Fruit fly (Drosophila melanogaster) whole organism, embryonic: ENCODE measurements around the gene CkIIbeta.

Source experiments
- B-H1 ChIP-seq: fragments of 200-800 bp; sonication (Bioruptor generic); IDR thresholded peaks from 3 replicates; pipeline ENCODE4 v1.3.6; 2022; ENCODE audit warnings: missing biosample characterization, missing genetic modification characterization
- CG10267 ChIP-seq: fragments of 200-800 bp; sonication (Bioruptor generic); optimal IDR thresholded peaks from 2 replicates; lab custom pipeline; 2018; ENCODE audit warnings: missing biosample characterization, mild to moderate bottlenecking, missing genetic modification characterization, moderate library complexity
- CG10366 ChIP-seq: fragments of 200-800 bp; sonication (Bioruptor generic); IDR thresholded peaks from 2 replicates; pipeline ENCODE4 v1.3.6; 2022; ENCODE audit warnings: missing biosample characterization, missing genetic modification characterization
- CG11560 ChIP-seq: fragments of 200-800 bp; sonication (Bioruptor generic); IDR thresholded peaks from 3 replicates; pipeline ENCODE4 v1.3.6; 2022; ENCODE audit warnings: missing biosample characterization, missing genetic modification characterization
- CG12391 ChIP-seq: fragments of 200-800 bp; sonication (Bioruptor generic); optimal IDR thresholded peaks from 3 replicates; lab custom pipeline; 2018; ENCODE audit warnings: missing biosample characterization, mild to moderate bottlenecking, missing genetic modification characterization, moderate library complexity
- CG12744 ChIP-seq: fragments of 200-800 bp; sonication (Bioruptor generic); optimal IDR thresholded peaks from 2 replicates; lab custom pipeline; 2016; ENCODE audit warnings: missing biosample characterization, missing genetic modification characterization
- CG12942 ChIP-seq: fragments of 200-800 bp; sonication (Bioruptor generic); optimal IDR thresholded peaks from 3 replicates; lab custom pipeline; 2016; ENCODE audit warnings: missing biosample characterization, missing genetic modification characterization
- CG13624 ChIP-seq: fragments of 200-800 bp; sonication (Bioruptor generic); optimal IDR thresholded peaks from 2 replicates; lab custom pipeline; 2016; ENCODE audit warnings: missing biosample characterization, missing genetic modification characterization
- CG14710 ChIP-seq: fragments of 200-800 bp; sonication (Bioruptor generic); optimal IDR thresholded peaks from 3 replicates; lab custom pipeline; 2019; ENCODE audit warnings: missing biosample characterization, mild to moderate bottlenecking, missing genetic modification characterization, moderate library complexity
- CG1529 ChIP-seq: fragments of 200-800 bp; sonication (Bioruptor generic); optimal IDR thresholded peaks from 3 replicates; lab custom pipeline; 2018; ENCODE audit warnings: missing biosample characterization, missing genetic modification characterization
- CG15479 ChIP-seq: fragments of 200-800 bp; sonication (Bioruptor generic); optimal IDR thresholded peaks from 3 replicates; lab custom pipeline; 2019; ENCODE audit warnings: missing biosample characterization, mild to moderate bottlenecking, missing genetic modification characterization, moderate library complexity
- CG1647 ChIP-seq: fragments of 200-800 bp; sonication (Bioruptor generic); optimal IDR thresholded peaks from 3 replicates; lab custom pipeline; 2016; ENCODE audit warnings: missing biosample characterization, missing genetic modification characterization
- CG17359 ChIP-seq: fragments of 200-800 bp; sonication (Bioruptor generic); optimal IDR thresholded peaks from 3 replicates; lab custom pipeline; 2018; ENCODE audit warnings: missing biosample characterization, mild to moderate bottlenecking, missing genetic modification characterization, moderate library complexity
- CG1792 ChIP-seq: fragments of 200-800 bp; sonication (Bioruptor generic); optimal IDR thresholded peaks from 2 replicates; lab custom pipeline; 2016; ENCODE audit warnings: missing biosample characterization, missing genetic modification characterization
- CG31441 ChIP-seq: fragments of 200-800 bp; sonication (Bioruptor generic); IDR thresholded peaks from 2 replicates; pipeline ENCODE4 v1.3.6; 2022; ENCODE audit warnings: missing biosample characterization, missing genetic modification characterization
- CG3847 ChIP-seq: fragments of 200-800 bp; sonication (Bioruptor generic); IDR thresholded peaks from 2 replicates; pipeline ENCODE4 v1.3.6; 2022; ENCODE audit warnings: missing biosample characterization, missing genetic modification characterization
- CG4854 ChIP-seq: fragments of 200-800 bp; sonication (Bioruptor generic); optimal IDR thresholded peaks from 2 replicates; lab custom pipeline; 2016; ENCODE audit warnings: missing biosample characterization, missing genetic modification characterization, inconsistent platforms
- CG6654 ChIP-seq: fragments of 200-800 bp; sonication (Bioruptor generic); optimal IDR thresholded peaks from 2 replicates; lab custom pipeline; 2017; ENCODE audit warnings: missing biosample characterization, mild to moderate bottlenecking, missing genetic modification characterization
- CG6683 ChIP-seq: fragments of 200-800 bp; sonication (Bioruptor generic); optimal IDR thresholded peaks from 2 replicates; lab custom pipeline; 2017; ENCODE audit warnings: missing biosample characterization, mild to moderate bottlenecking, missing genetic modification characterization, missing genetic modification reagents
- CG6791 ChIP-seq: fragments of 200-800 bp; sonication (Bioruptor generic); IDR thresholded peaks from 3 replicates; pipeline ENCODE4 v1.3.6; 2022; ENCODE audit warnings: missing biosample characterization, missing genetic modification characterization; ENCODE audit not compliant: partially characterized antibody
- CG6854 ChIP-seq: fragments of 200-800 bp; sonication (Bioruptor generic); optimal IDR thresholded peaks from 3 replicates; lab custom pipeline; 2017; ENCODE audit warnings: missing biosample characterization, mild to moderate bottlenecking, missing genetic modification characterization
- CG9727 ChIP-seq: fragments of 200-800 bp; sonication (Bioruptor generic); optimal IDR thresholded peaks from 3 replicates; lab custom pipeline; 2017; ENCODE audit warnings: missing biosample characterization, mild to moderate bottlenecking, missing genetic modification characterization
- CTCF ChIP-seq: fragments of 200-800 bp; sonication (Bioruptor generic); optimal IDR thresholded peaks from 2 replicates; lab custom pipeline; 2017; ENCODE audit warnings: missing biosample characterization, mild to moderate bottlenecking, missing genetic modification characterization, moderate library complexity
- CkIIα-i1 ChIP-seq: fragments of 200-800 bp; sonication (Bioruptor generic); IDR thresholded peaks from 2 replicates; pipeline ENCODE4 v1.3.6; 2022; ENCODE audit warnings: missing biosample characterization, missing genetic modification characterization
- Dfd ChIP-seq, 2 experiments: fragments of >200 bp; optimal IDR thresholded peaks; 2 replicates each; lab custom pipeline; 2017; ENCODE audit warnings: missing biosample characterization in 2 of 2, missing genetic modification characterization in 2 of 2
- Dll ChIP-seq: fragments of 200-800 bp; sonication (Bioruptor generic); IDR thresholded peaks from 4 replicates; pipeline ENCODE4 v1.3.6; 2022; ENCODE audit warnings: missing biosample characterization, missing genetic modification characterization; ENCODE audit not compliant: partially characterized antibody
- Elba2 ChIP-seq: fragments of 200-800 bp; sonication (Bioruptor generic); optimal IDR thresholded peaks from 3 replicates; lab custom pipeline; 2016; ENCODE audit warnings: missing biosample characterization, missing genetic modification characterization
- H15 ChIP-seq: fragments of 200-800 bp; sonication (Bioruptor generic); IDR thresholded peaks from 3 replicates; pipeline ENCODE4 v1.3.6; 2022; ENCODE audit warnings: missing biosample characterization, missing genetic modification characterization
- Hmx ChIP-seq: fragments of 200-800 bp; sonication (Bioruptor generic); optimal IDR thresholded peaks from 2 replicates; lab custom pipeline; 2016; ENCODE audit warnings: missing biosample characterization, missing genetic modification characterization
- Hr39 ChIP-seq: fragments of >200 bp; optimal IDR thresholded peaks from 2 replicates; lab custom pipeline; 2017
- MBD-R2 ChIP-seq: fragments of 200-800 bp; sonication (Bioruptor generic); IDR thresholded peaks from 2 replicates; pipeline ENCODE4 v1.3.6; 2022; ENCODE audit warnings: missing biosample characterization, missing genetic modification characterization
- Med ChIP-seq: fragments of 200-800 bp; sonication (Bioruptor generic); peaks from one replicate; lab custom pipeline; 2016; ENCODE audit warnings: missing biosample characterization, missing genetic modification characterization, mild to moderate bottlenecking, inconsistent platforms, moderate library complexity
- NFAT ChIP-seq: fragments of 200-800 bp; sonication (Bioruptor generic); IDR thresholded peaks from 2 replicates; pipeline ENCODE4 v1.3.6; 2022; ENCODE audit warnings: missing biosample characterization, missing genetic modification characterization
- Opbp ChIP-seq: fragments of 200-800 bp; sonication (Bioruptor generic); IDR thresholded peaks from 3 replicates; pipeline ENCODE4 v1.3.6; 2022; ENCODE audit warnings: missing biosample characterization, missing genetic modification characterization; ENCODE audit not compliant: partially characterized antibody
- Sry-δ ChIP-seq: fragments of 200-800 bp; sonication (Bioruptor generic); optimal IDR thresholded peaks from 2 replicates; lab custom pipeline; 2016; ENCODE audit warnings: missing biosample characterization, missing genetic modification characterization
- Ssrp ChIP-seq: fragments of 200-800 bp; sonication (Bioruptor generic); optimal IDR thresholded peaks from 2 replicates; lab custom pipeline; 2018; ENCODE audit warnings: missing biosample characterization, mild to moderate bottlenecking, missing genetic modification characterization, moderate library complexity
- Xbp1 ChIP-seq: fragments of 200-800 bp; sonication (Bioruptor generic); optimal IDR thresholded peaks from 3 replicates; lab custom pipeline; 2016; ENCODE audit warnings: missing biosample characterization, mild to moderate bottlenecking, missing genetic modification characterization
- danr ChIP-seq: fragments of 200-800 bp; sonication (Bioruptor generic); IDR thresholded peaks from 2 replicates; pipeline ENCODE4 v1.3.6; 2022; ENCODE audit warnings: missing biosample characterization, missing genetic modification characterization
- dmrt11E ChIP-seq: fragments of 200-800 bp; sonication (Bioruptor generic); optimal IDR thresholded peaks from 3 replicates; lab custom pipeline; 2018; ENCODE audit warnings: missing biosample characterization, mild to moderate bottlenecking, missing genetic modification characterization, moderate library complexity
- grau ChIP-seq: fragments of 200-800 bp; optimal IDR thresholded peaks from 3 replicates; lab custom pipeline; 2019; ENCODE audit warnings: missing biosample characterization, mild to moderate bottlenecking, missing genetic modification characterization, moderate library complexity
- gsb ChIP-seq: fragments of 200-800 bp; sonication (Bioruptor generic); IDR thresholded peaks from 2 replicates; pipeline ENCODE4 v1.3.6; 2022; ENCODE audit warnings: missing biosample characterization, missing genetic modification characterization
- insv ChIP-seq, 2 experiments: fragments of 200-800 bp; sonication (Bioruptor generic); optimal IDR thresholded peaks; 3 replicates each; lab custom pipeline; 2016 to 2018; ENCODE audit warnings: missing biosample characterization in 2 of 2, missing genetic modification characterization in 2 of 2
- kah ChIP-seq: fragments of 200-800 bp; sonication (Bioruptor generic); optimal IDR thresholded peaks from 2 replicates; lab custom pipeline; 2018; ENCODE audit warnings: missing biosample characterization, mild to moderate bottlenecking, missing genetic modification characterization
- lmd ChIP-seq: fragments of 200-800 bp; sonication (Bioruptor generic); IDR thresholded peaks from 2 replicates; pipeline ENCODE4 v1.3.6; 2022; ENCODE audit warnings: missing biosample characterization, missing genetic modification characterization
- mld ChIP-seq: fragments of 200-800 bp; sonication (Bioruptor generic); IDR thresholded peaks from 3 replicates; pipeline ENCODE4 v1.3.6; 2022; ENCODE audit warnings: missing biosample characterization, missing genetic modification characterization; ENCODE audit not compliant: partially characterized antibody
- nerfin-1 ChIP-seq: fragments of 200-800 bp; sonication (Bioruptor generic); optimal IDR thresholded peaks from 3 replicates; lab custom pipeline; 2019; ENCODE audit warnings: missing biosample characterization, mild to moderate bottlenecking, missing genetic modification characterization, moderate library complexity
- odd ChIP-seq: fragments of 200-800 bp; sonication (Bioruptor generic); optimal IDR thresholded peaks from 2 replicates; lab custom pipeline; 2017; ENCODE audit warnings: missing biosample characterization, mild to moderate bottlenecking, missing genetic modification characterization
- pho ChIP-seq: fragments of 200-800 bp; sonication (Bioruptor generic); optimal IDR thresholded peaks from 2 replicates; lab custom pipeline; 2016; ENCODE audit warnings: missing biosample characterization, missing genetic modification characterization
- psq ChIP-seq: fragments of 200-800 bp; sonication (Bioruptor generic); optimal IDR thresholded peaks from 2 replicates; lab custom pipeline; 2017; ENCODE audit warnings: missing biosample characterization, missing genetic modification characterization
- rib ChIP-seq: fragments of 200-800 bp; sonication (Bioruptor generic); IDR thresholded peaks from 2 replicates; pipeline ENCODE4 v1.3.6; 2022; ENCODE audit warnings: missing biosample characterization, missing genetic modification characterization
- sd ChIP-seq: fragments of 200-800 bp; sonication (Bioruptor generic); optimal IDR thresholded peaks from 3 replicates; lab custom pipeline; 2018; ENCODE audit warnings: missing biosample characterization, mild to moderate bottlenecking, missing genetic modification characterization, moderate library complexity
- tin ChIP-seq: fragments of 200-800 bp; sonication (Bioruptor generic); optimal IDR thresholded peaks from 3 replicates; lab custom pipeline; 2016; ENCODE audit warnings: missing biosample characterization, missing genetic modification characterization
- vfl ChIP-seq: fragments of 200-800 bp; sonication (Bioruptor generic); optimal IDR thresholded peaks from 2 replicates; lab custom pipeline; 2016; ENCODE audit warnings: missing biosample characterization, missing genetic modification characterization

CkIIbeta gene

DNA sequence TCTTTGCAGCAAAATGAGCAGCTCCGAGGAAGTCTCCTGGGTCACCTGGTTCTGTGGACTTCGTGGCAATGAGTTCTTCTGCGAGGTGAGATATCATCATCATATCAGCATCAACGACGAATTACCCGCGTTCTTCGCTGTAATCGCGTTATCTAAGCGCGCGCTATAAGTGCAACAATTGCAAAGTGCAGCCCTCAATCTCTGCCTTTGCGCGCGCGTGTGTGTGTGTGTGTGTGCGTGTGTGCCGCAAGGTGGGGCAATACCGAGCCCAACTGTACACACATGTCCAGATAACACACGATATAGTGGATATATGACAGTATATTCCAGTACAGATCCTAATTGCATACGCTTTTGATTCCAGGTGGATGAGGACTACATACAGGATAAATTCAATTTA, 1.1 kb downstream of the CkIIbeta start:
- TF ChIP-seq CG6683 (GFP tag; lab: Kevin White, UChicago) (no peak), CG12744 (GFP tag; lab: Kevin White, UChicago) (no peak), pho (GFP tag; lab: Kevin White, UChicago) (no peak), CG1792 (GFP tag; lab: Kevin White, UChicago) (no peak), Hr39 (lab: Kevin White, UChicago) (peak; percentile 96), CG3847 (no peak), H15 (GFP tag; lab: Robert Waterston, UW) (no peak), CkIIα-i1 (GFP tag; lab: Robert Waterston, UW) (no peak), Med (GFP tag; lab: Kevin White, UChicago) (peak; percentile 25), nerfin-1 (no peak), CG31441 (no peak), CG6791 (GFP tag; lab: Robert Waterston, UW) (no peak), CG1529 (GFP tag; lab: Kevin White, UChicago) (no peak), danr (GFP tag; lab: Robert Waterston, UW) (no peak), CG15479 (GFP tag; lab: Kevin White, UChicago) (peak; percentile 62), CG4854 (GFP tag; lab: Kevin White, UChicago) (no peak), B-H1 (no peak)

dm6 chrX:11796925-11797324, 4.6 kb downstream of the CkIIbeta start:
- TF ChIP-seq sd (tag; lab: Kevin White, UChicago) (no peak), lmd (GFP tag; lab: Robert Waterston, UW) (no peak), kah (GFP tag; lab: Kevin White, UChicago) (no peak), CG11560 (tag; lab: Robert Waterston, UW) (no peak), CG6654 (no peak), CG12942 (no peak), CG10366 (GFP tag; lab: Robert Waterston, UW) (no peak), CG14710 (tag; lab: Kevin White, UChicago) (peak; percentile 99), insv (GFP tag; optimal IDR thresholded peaks at IDR 0.05; lab: Kevin White, UChicago) (no peak), Hmx (GFP tag; lab: Kevin White, UChicago) (no peak), CTCF (GFP tag; lab: Kevin White, UChicago) (no peak), CG17359 (tag; lab: Kevin White, UChicago) (no peak), CG10267 (tag; lab: Kevin White, UChicago) (peak; percentile 37), NFAT (GFP tag; lab: Robert Waterston, UW) (no peak), Xbp1 (GFP tag; lab: Kevin White, UChicago) (no peak), mld (GFP tag; lab: Robert Waterston, UW) (no peak), rib (no peak), MBD-R2 (GFP tag; lab: Robert Waterston, UW) (no peak), Sry-δ (GFP tag; lab: Kevin White, UChicago) (peak; percentile 34), CG3847 (no peak), Dfd (GFP tag; optimal IDR thresholded peaks at IDR 0.05; lab: Kevin White, UChicago) (no peak), tin (GFP tag; lab: Kevin White, UChicago) (no peak), Opbp (peak; percentile 34; the same call in 1 of the 3 replicates), psq (GFP tag; lab: Kevin White, UChicago) (no peak), grau (no peak), gsb (no peak), CG1647 (GFP tag; lab: Kevin White, UChicago) (no peak), Dll (GFP tag; lab: Robert Waterston, UW) (0 out of 4 replicates have a peak, but pooled peaks have one; percentile 28), vfl (GFP tag; lab: Kevin White, UChicago) (no peak), odd (no peak), CG6854 (no peak), CG12391 (tag; lab: Kevin White, UChicago) (no peak), Elba2 (GFP tag; lab: Kevin White, UChicago) (peak; percentile 92), CG9727 (GFP tag; lab: Kevin White, UChicago) (no peak), Ssrp (tag; lab: Kevin White, UChicago) (no peak), CG13624 (GFP tag; lab: Kevin White, UChicago) (no peak), dmrt11E (tag; lab: Kevin White, UChicago) (no peak)
